Worm (Caenorhabditis elegans) whole organism, L4/young adult: Measurements from ENCODE around the gene srz-100.

ENCODE experiments used
- dao-5 ChIP-seq: sonication (generic microtip); optimal IDR thresholded peaks from 2 replicates; lab custom pipeline; 2016; ENCODE audit warnings: missing genotype, missing genetic modification characterization, moderate library complexity, missing compliant biosample characterization
- him-1 ChIP-seq: sonication (generic microtip); optimal IDR thresholded peaks from 2 replicates; lab custom pipeline; 2016; ENCODE audit warnings: missing genotype, missing genetic modification reagents, missing genetic modification characterization, missing compliant biosample characterization

ce11 chrV:16759937-16760336, 28.2 kb downstream of the srz-100 start:
- no peak for TF ChIP-seq him-1 (tag; lab: Kevin White, UChicago)
- TF ChIP-seq dao-5 (tag; lab: Kevin White, UChicago), result no peak
